Worm (Caenorhabditis elegans) whole organism, L2 larva: ENCODE data around the gene tre-3.
A peak's percentile ranks its signal among the peaks of the same experiment; 100 is the strongest.

ENCODE experiments used
- F13H6.1 ChIP-seq: sonication (generic microtip); optimal IDR thresholded peaks from 2 replicates; lab custom pipeline; 2016; ENCODE audit warnings: missing genetic modification characterization, missing compliant biosample characterization
- R02D3.7 ChIP-seq: fragments of 150-350 bp; optimal IDR thresholded peaks from 2 replicates; lab custom pipeline; 2014; ENCODE audit warnings: missing biosample characterization, missing genetic modification characterization
- Y55F3AM.14 ChIP-seq: fragments of 200-800 bp; sonication (Bioruptor generic); optimal IDR thresholded peaks from 2 replicates; lab custom pipeline; 2018; ENCODE audit warnings: mild to moderate bottlenecking, missing genetic modification characterization, missing compliant biosample characterization
- ZK546.5 ChIP-seq: sonication (generic microtip); optimal IDR thresholded peaks from 2 replicates; lab custom pipeline; 2017; ENCODE audit warnings: missing biosample characterization, missing genetic modification characterization
- alr-1 ChIP-seq: fragments of 150-350 bp; optimal IDR thresholded peaks from 2 replicates; lab custom pipeline; 2014; ENCODE audit warnings: missing biosample characterization, missing genetic modification characterization
- aly-2 ChIP-seq: fragments of 150-350 bp; optimal IDR thresholded peaks from 2 replicates; lab custom pipeline; 2014; ENCODE audit warnings: missing biosample characterization, missing genetic modification characterization
- blmp-1 ChIP-seq: sonication (generic microtip); optimal IDR thresholded peaks from 2 replicates; lab custom pipeline; 2017; ENCODE audit warnings: missing genetic modification characterization, mild to moderate bottlenecking, missing compliant biosample characterization, antibody characterized with exemption, moderate library complexity; ENCODE audit not compliant: insufficient read depth
- ceh-16 ChIP-seq: fragments of 150-350 bp; optimal IDR thresholded peaks from 2 replicates; lab custom pipeline; 2014; ENCODE audit warnings: missing biosample characterization, missing genetic modification characterization
- crh-2 ChIP-seq: sonication (generic microtip); optimal IDR thresholded peaks from 2 replicates; lab custom pipeline; 2017; ENCODE audit warnings: missing biosample characterization, missing genetic modification characterization
- dmd-4 ChIP-seq: sonication (generic microtip); optimal IDR thresholded peaks from 2 replicates; lab custom pipeline; 2017; ENCODE audit warnings: missing biosample characterization, missing genetic modification characterization
- fos-1 ChIP-seq: fragments of 150-350 bp; optimal IDR thresholded peaks from 2 replicates; lab custom pipeline; 2014; ENCODE audit warnings: missing biosample characterization, missing genetic modification characterization
- lin-13 ChIP-seq: fragments of 150-350 bp; optimal IDR thresholded peaks from 2 replicates; lab custom pipeline; 2014; ENCODE audit warnings: missing biosample characterization, missing genetic modification reagents, missing genetic modification characterization
- lin-39 ChIP-seq: fragments of 150-350 bp; optimal IDR thresholded peaks from 2 replicates; lab custom pipeline; 2014; ENCODE audit warnings: missing biosample characterization, missing genetic modification reagents, missing genetic modification characterization
- lsy-2 ChIP-seq, 2 experiments: fragments of 150-350 bp in 1 of 2; sonication (generic microtip) in 1 of 2; optimal IDR thresholded peaks; 2 replicates each; lab custom pipeline; 2014 to 2017; ENCODE audit warnings: missing biosample characterization in 2 of 2, missing genetic modification characterization in 2 of 2
- mab-5 ChIP-seq: fragments of 150-350 bp; optimal IDR thresholded peaks from 2 replicates; lab custom pipeline; 2014; ENCODE audit warnings: missing biosample characterization, missing genetic modification characterization
- mbf-1 ChIP-seq: sonication (generic microtip); optimal IDR thresholded peaks from 2 replicates; lab custom pipeline; 2017; ENCODE audit warnings: missing biosample characterization, missing genetic modification characterization
- nhr-11 ChIP-seq: fragments of 150-350 bp; optimal IDR thresholded peaks from 2 replicates; lab custom pipeline; 2014; ENCODE audit warnings: missing biosample characterization, missing genetic modification characterization
- nhr-12 ChIP-seq: fragments of 150-350 bp; optimal IDR thresholded peaks from 2 replicates; lab custom pipeline; 2014; ENCODE audit warnings: missing biosample characterization, missing genetic modification characterization
- nhr-129 ChIP-seq: fragments of 150-350 bp; optimal IDR thresholded peaks from 2 replicates; lab custom pipeline; 2014; ENCODE audit warnings: missing biosample characterization, missing genetic modification characterization
- nhr-21 ChIP-seq: fragments of 150-350 bp; optimal IDR thresholded peaks from 2 replicates; lab custom pipeline; 2014; ENCODE audit warnings: missing biosample characterization, missing genetic modification characterization
- nhr-237 ChIP-seq: fragments of 150-350 bp; optimal IDR thresholded peaks from 2 replicates; lab custom pipeline; 2014; ENCODE audit warnings: missing biosample characterization, missing genetic modification characterization
- nhr-25 ChIP-seq: fragments of 150-350 bp; sonication (generic microtip); optimal IDR thresholded peaks from 3 replicates; lab custom pipeline; 2014; ENCODE audit warnings: missing biosample characterization, missing genetic modification characterization
- peb-1 ChIP-seq: fragments of 150-350 bp; optimal IDR thresholded peaks from 2 replicates; lab custom pipeline; 2014; ENCODE audit warnings: missing biosample characterization, missing genetic modification characterization
- sem-4 ChIP-seq: fragments of 150-350 bp; optimal IDR thresholded peaks from 2 replicates; lab custom pipeline; 2014; ENCODE audit warnings: missing biosample characterization, missing genetic modification reagents, missing genetic modification characterization
- skn-1 ChIP-seq: sonication (generic microtip); optimal IDR thresholded peaks from 2 replicates; lab custom pipeline; 2017; ENCODE audit warnings: missing biosample characterization, missing genetic modification characterization
- sma-3 ChIP-seq: sonication (generic microtip); optimal IDR thresholded peaks from 2 replicates; lab custom pipeline; 2016; ENCODE audit warnings: missing genetic modification reagents, missing genetic modification characterization, missing compliant biosample characterization
- sma-9 ChIP-seq, 2 experiments: fragments of 150-350 bp in 1 of 2; sonication (generic microtip) in 1 of 2; optimal IDR thresholded peaks; 2 replicates each; lab custom pipeline; 2014 to 2016; ENCODE audit warnings: missing genetic modification characterization in 2 of 2, mild to moderate bottlenecking in 1 of 2, missing biosample characterization in 1 of 2, missing compliant biosample characterization in 1 of 2, missing genetic modification reagents in 1 of 2, moderate library complexity in 1 of 2
- snpc-4 ChIP-seq: fragments of 150-350 bp; optimal IDR thresholded peaks from 2 replicates; lab custom pipeline; 2014; ENCODE audit warnings: missing biosample characterization, missing genetic modification characterization
- unc-55 ChIP-seq: fragments of 150-350 bp; sonication (generic microtip); optimal IDR thresholded peaks from 3 replicates; lab custom pipeline; 2014; ENCODE audit warnings: missing biosample characterization, missing genetic modification reagents, missing genetic modification characterization
- zag-1 ChIP-seq: fragments of 150-350 bp; optimal IDR thresholded peaks from 2 replicates; lab custom pipeline; 2014; ENCODE audit warnings: missing biosample characterization, missing genetic modification characterization
- ztf-11 ChIP-seq: sonication (generic microtip); optimal IDR thresholded peaks from 2 replicates; lab custom pipeline; 2017; ENCODE audit warnings: missing biosample characterization, missing genetic modification characterization
- ztf-4 ChIP-seq: fragments of 150-350 bp; optimal IDR thresholded peaks from 2 replicates; lab custom pipeline; 2014; ENCODE audit warnings: missing biosample characterization, missing genetic modification characterization

Gene tre-3

DNA sequence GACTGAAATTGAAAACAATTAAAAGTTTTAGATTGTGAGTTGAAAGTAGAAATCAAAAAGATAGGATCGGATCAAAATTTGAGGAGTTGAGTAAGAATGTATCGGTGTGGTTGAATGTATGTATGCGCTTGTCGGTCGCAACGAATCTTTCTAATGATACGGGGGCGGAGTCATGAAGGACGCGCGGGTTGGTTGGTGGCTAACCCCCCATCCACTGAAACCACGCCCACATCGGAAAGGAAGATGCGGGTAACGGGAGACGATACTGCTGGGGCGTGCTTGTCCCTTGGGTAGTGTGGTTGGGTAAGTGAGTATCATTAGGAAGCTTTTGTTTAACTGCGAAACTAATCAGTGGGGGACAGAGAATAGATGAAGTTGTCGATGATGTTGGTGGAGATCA lies 10.3 kb downstream of the tre-3 start, which contains the start of gene ceh-32:
Gene ceh-32 (minus strand): TSS at position 2 of the 400 bp plus-strand sequence.
- no peak for TF ChIP-seq peb-1 (tag; lab: Kevin White, UChicago)
- no peak for TF ChIP-seq nhr-129 (tag; lab: Kevin White, UChicago)
- TF ChIP-seq ztf-11 (tag; lab: Kevin White, UChicago) = no peak
- no peak for TF ChIP-seq fos-1 (tag; lab: Kevin White, UChicago)
- no peak for TF ChIP-seq nhr-25
- TF ChIP-seq aly-2 (tag; lab: Kevin White, UChicago) = no peak
- no peak for TF ChIP-seq sem-4 (tag; lab: Kevin White, UChicago)
- no peak for TF ChIP-seq mab-5 (tag; lab: Kevin White, UChicago)
- TF ChIP-seq F13H6.1 (tag; lab: Kevin White, UChicago) = no peak
- TF ChIP-seq crh-2 = no peak
- TF ChIP-seq ZK546.5 (tag; lab: Kevin White, UChicago) = no peak
- no peak for TF ChIP-seq skn-1 (tag; lab: Kevin White, UChicago)
- TF ChIP-seq mbf-1 (tag; lab: Kevin White, UChicago) = no peak
- TF ChIP-seq R02D3.7 (tag; lab: Kevin White, UChicago) = no peak
- no peak for TF ChIP-seq sma-3 (GFP tag; lab: Kevin White, UChicago)
- no peak for TF ChIP-seq nhr-21 (tag; lab: Kevin White, UChicago)
- no peak for TF ChIP-seq ceh-16 (tag; lab: Kevin White, UChicago)

DNA sequence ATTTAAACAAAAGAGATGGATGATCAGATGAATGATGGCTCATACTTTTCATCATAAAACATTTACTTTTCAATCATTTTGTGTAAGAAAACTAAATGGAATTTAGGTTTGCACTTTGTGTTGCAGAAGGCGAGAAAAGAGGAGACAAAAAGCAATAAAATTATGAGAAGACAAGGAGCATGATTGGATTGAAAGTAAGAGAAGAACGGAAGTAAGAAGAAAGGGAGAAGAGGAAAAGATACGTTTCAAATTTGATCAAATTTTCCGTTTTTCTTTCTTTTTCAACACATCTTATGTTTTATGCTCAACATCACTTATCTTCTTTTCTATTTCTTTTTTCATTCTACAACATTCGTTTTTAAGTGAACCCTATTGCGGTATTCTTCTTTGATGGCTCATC lies 11.0 kb downstream of the tre-3 start:
- no peak for TF ChIP-seq unc-55 (GFP tag; lab: Kevin White, UChicago)
- TF ChIP-seq lin-13 (GFP tag; lab: Kevin White, UChicago) = no peak

DNA sequence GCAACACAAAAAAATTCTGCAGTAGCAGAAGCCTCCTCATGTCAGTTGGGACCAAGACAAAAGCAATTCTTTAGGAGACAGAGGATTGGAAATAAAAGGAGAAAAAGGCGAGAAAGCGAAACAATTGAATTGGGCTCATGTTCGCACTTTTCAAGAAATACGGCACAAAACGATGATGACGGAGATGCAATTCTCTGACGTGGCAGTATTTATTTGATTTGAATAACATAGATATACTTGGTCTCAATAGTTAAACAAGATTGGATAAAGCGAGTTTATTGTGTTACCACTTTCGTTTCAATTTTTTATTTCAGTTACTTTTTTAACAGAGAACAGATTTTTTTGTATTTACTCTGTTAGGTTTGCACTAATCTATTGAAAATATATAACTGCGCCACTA lies 18.2 kb downstream of the tre-3 start:
- no peak for TF ChIP-seq mab-5 (tag; lab: Kevin White, UChicago)
- peak; percentile 28 for TF ChIP-seq crh-2
- peak; percentile 6 for TF ChIP-seq zag-1 (tag; lab: Kevin White, UChicago)
- no peak for TF ChIP-seq ztf-11 (tag; lab: Kevin White, UChicago)
- no peak for TF ChIP-seq nhr-11
- TF ChIP-seq sem-4 (tag; lab: Kevin White, UChicago) = peak; percentile 66
- TF ChIP-seq nhr-12 (tag; lab: Kevin White, UChicago) = no peak
- peak in 1 of 2 experiments; percentile 16 for TF ChIP-seq lsy-2 (tag; optimal IDR thresholded peaks at IDR 0.05; lab: Kevin White, UChicago)
- TF ChIP-seq lin-39 (tag; lab: Kevin White, UChicago) = no peak

- TF ChIP-seq ztf-4 (tag; lab: Kevin White, UChicago) = no peak
- TF ChIP-seq snpc-4 = no peak
- TF ChIP-seq Y55F3AM.14 = no peak
- no peak for TF ChIP-seq unc-55 (GFP tag; lab: Kevin White, UChicago)
- no peak for TF ChIP-seq zag-1 (tag; lab: Kevin White, UChicago)
- TF ChIP-seq fos-1 (tag; lab: Kevin White, UChicago) = no peak
- TF ChIP-seq crh-2 = no peak
- no peak for TF ChIP-seq lin-39 (tag; lab: Kevin White, UChicago)
- no peak for TF ChIP-seq ztf-11 (tag; lab: Kevin White, UChicago)
- no peak for TF ChIP-seq nhr-237 (tag; lab: Kevin White, UChicago)
- no peak for TF ChIP-seq sma-9 (GFP tag; optimal IDR thresholded peaks at IDR 0.05; lab: Kevin White, UChicago)
- no peak for TF ChIP-seq sma-9 (tag; optimal IDR thresholded peaks at IDR 0.05; lab: Kevin White, UChicago)
- TF ChIP-seq blmp-1 (tag; lab: Kevin White, UChicago) = no peak
- TF ChIP-seq lin-13 (GFP tag; lab: Kevin White, UChicago) = no peak
- TF ChIP-seq dmd-4 (tag; lab: Kevin White, UChicago) = no peak
- no peak for TF ChIP-seq lsy-2 (tag; optimal IDR thresholded peaks at IDR 0.05; lab: Kevin White, UChicago)
- no peak for TF ChIP-seq alr-1 (tag; lab: Kevin White, UChicago)
Measured at ce11 chrV:11695597-11695996, 20.1 kb downstream of the tre-3 start, which contains the start of gene W05E10.5. Gene W05E10.5, minus strand, starts transcription at chrV:11695697.

ce11 chrV:11691553-11691952 lies 24.1 kb downstream of the tre-3 start, which contains the start of gene W05E10.1:
Gene W05E10.1, minus strand, starts transcription at chrV:11691691.
- peak; percentile 84 for TF ChIP-seq fos-1 (tag; lab: Kevin White, UChicago)
- TF ChIP-seq lsy-2 (tag; optimal IDR thresholded peaks at IDR 0.05; lab: Kevin White, UChicago) = no peak
- TF ChIP-seq skn-1 (tag; lab: Kevin White, UChicago) = peak; percentile 38
- TF ChIP-seq, all 48 proteins: peak for 2
